Worm (Caenorhabditis elegans): ENCODE data around the gene C25E10.10.

Gene C25E10.10

ce11 chrV:9090824-9091798 lies 35.0 kb upstream of the C25E10.10 start:
- TF ChIP-seq snpc-4 (tag; optimal IDR thresholded peaks at IDR 0.05): peak; percentile 18

DNA sequence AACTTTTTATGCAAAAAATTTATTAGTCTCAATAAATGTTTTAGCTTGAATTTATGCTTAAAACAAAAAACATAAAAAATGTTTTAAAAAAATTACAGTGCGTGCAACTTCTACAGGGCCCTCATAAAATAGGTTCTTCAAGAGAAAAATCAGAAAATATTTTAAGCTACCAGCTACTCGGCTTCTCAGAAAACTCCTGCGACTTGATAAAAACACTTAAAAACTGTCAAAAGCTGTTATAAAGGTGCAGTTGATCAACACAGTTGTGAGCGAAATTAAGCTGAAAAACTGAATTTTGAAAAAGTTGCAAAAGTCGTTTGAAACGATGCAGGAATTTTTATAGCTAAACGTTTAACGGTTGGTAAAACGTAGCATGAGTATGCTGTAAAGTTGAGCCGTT lies 32.6 kb upstream of the C25E10.10 start:
- TF ChIP-seq ama-1 (optimal IDR thresholded peaks at IDR 0.05): peak; percentile 96
- TF ChIP-seq nhr-11 (tag; optimal IDR thresholded peaks at IDR 0.05): no peak
- TF ChIP-seq C34F6.9 (tag; optimal IDR thresholded peaks at IDR 0.05): peak; percentile 47

DNA sequence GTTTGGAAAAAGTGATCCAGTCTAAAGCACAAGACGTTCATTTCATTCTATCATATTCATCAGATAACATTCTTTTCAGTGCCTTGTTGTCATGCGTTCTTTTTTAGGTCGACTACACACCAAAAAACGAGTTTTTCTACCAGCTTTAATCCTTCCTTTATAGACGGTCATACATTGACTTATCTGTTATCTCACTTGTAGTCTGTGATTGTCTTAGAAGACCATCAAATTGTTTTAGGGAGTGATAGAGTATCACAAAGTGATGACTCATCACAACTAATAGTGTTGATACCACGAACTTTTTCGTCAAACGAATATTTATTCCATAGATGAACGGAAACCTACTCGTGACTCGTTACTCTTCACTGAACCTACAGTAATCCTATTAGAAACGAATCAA lies 29.7 kb upstream of the C25E10.10 start:
- TF ChIP-seq ztf-1 (GFP tag; conservative IDR thresholded peaks at IDR 0.05): no peak
- TF ChIP-seq sma-9 (GFP tag; optimal IDR thresholded peaks at IDR 0.05): peak; percentile 56
- no peak for TF ChIP-seq sma-9 (tag; optimal IDR thresholded peaks at IDR 0.05)
- TF ChIP-seq nhr-11 (tag; optimal IDR thresholded peaks at IDR 0.05): no peak
- TF ChIP-seq dmd-4 (tag; optimal IDR thresholded peaks at IDR 0.05): no peak
- no peak for TF ChIP-seq mbf-1 (tag; optimal IDR thresholded peaks at IDR 0.05)
- no peak for TF ChIP-seq R02D3.7 (tag; optimal IDR thresholded peaks at IDR 0.05)
- peak; percentile 71 for TF ChIP-seq nhr-21 (tag; optimal IDR thresholded peaks at IDR 0.05)
- TF ChIP-seq F13H6.1 (tag; optimal IDR thresholded peaks at IDR 0.05): no peak
- peak; percentile 76 for TF ChIP-seq fos-1 (tag; optimal IDR thresholded peaks at IDR 0.05)
- no peak for TF ChIP-seq ZK546.5 (tag; optimal IDR thresholded peaks at IDR 0.05)
- no peak for TF ChIP-seq lin-11 (tag; optimal IDR thresholded peaks at IDR 0.05)
- TF ChIP-seq crh-2 (tag; optimal IDR thresholded peaks at IDR 0.05): peak; percentile 16
- peak; percentile 92 for TF ChIP-seq sma-3 (GFP tag; optimal IDR thresholded peaks at IDR 0.05)
- no peak for TF ChIP-seq ztf-11 (tag; optimal IDR thresholded peaks at IDR 0.05)
- TF ChIP-seq nhr-25 (tag; optimal IDR thresholded peaks at IDR 0.05): peak; percentile 63
- no peak for TF ChIP-seq blmp-1 (tag; optimal IDR thresholded peaks at IDR 0.05; ENCODE audit: insufficient read depth)
- TF ChIP-seq nhr-12 (tag; optimal IDR thresholded peaks at IDR 0.05): no peak
- peak in 1 of 2 experiments; percentile 7 for TF ChIP-seq mdl-1 (tag; optimal IDR thresholded peaks at IDR 0.05)
- TF ChIP-seq nhr-10 (tag; optimal IDR thresholded peaks at IDR 0.05): no peak
- peak; percentile 24 for TF ChIP-seq egl-27 (tag; optimal IDR thresholded peaks at IDR 0.05)

ce11 chrV:9084252-9084651 lies 28.1 kb upstream of the C25E10.10 start:
- peak; percentile 68 for TF ChIP-seq sma-9 (GFP tag; optimal IDR thresholded peaks at IDR 0.05)
- TF ChIP-seq sma-9 (tag; optimal IDR thresholded peaks at IDR 0.05): no peak
- TF ChIP-seq crh-2 (tag; optimal IDR thresholded peaks at IDR 0.05): no peak
- no peak for TF ChIP-seq unc-55 (GFP tag; optimal IDR thresholded peaks at IDR 0.05)
- peak; percentile 17 for TF ChIP-seq sma-3 (GFP tag; optimal IDR thresholded peaks at IDR 0.05)

ce11 chrV:9082350-9082749 lies 26.2 kb upstream of the C25E10.10 start:
- no peak for TF ChIP-seq nhr-23 (tag; optimal IDR thresholded peaks at IDR 0.05)
- no peak for TF ChIP-seq ztf-1 (GFP tag; conservative IDR thresholded peaks at IDR 0.05)
- TF ChIP-seq ama-1 (optimal IDR thresholded peaks at IDR 0.05): no peak
- no peak for TF ChIP-seq sma-3 (GFP tag; optimal IDR thresholded peaks at IDR 0.05)
- no peak for TF ChIP-seq unc-55 (GFP tag; optimal IDR thresholded peaks at IDR 0.05)
- TF ChIP-seq crh-2 (tag; optimal IDR thresholded peaks at IDR 0.05): no peak
- no peak for TF ChIP-seq nhr-6 (tag; optimal IDR thresholded peaks at IDR 0.05)
- no peak for TF ChIP-seq gmeb-1 (tag; optimal IDR thresholded peaks at IDR 0.05)
- TF ChIP-seq dmd-4 (tag; optimal IDR thresholded peaks at IDR 0.05): no peak
- no peak for TF ChIP-seq unc-62 (GFP tag; optimal IDR thresholded peaks at IDR 0.05)
- no peak for TF ChIP-seq peb-1 (tag; optimal IDR thresholded peaks at IDR 0.05)

ce11 chrV:9081410-9081809 lies 25.3 kb upstream of the C25E10.10 start:
- TF ChIP-seq ztf-11 (tag; optimal IDR thresholded peaks at IDR 0.05) (no peak), dmd-4 (tag; optimal IDR thresholded peaks at IDR 0.05) (no peak), mbf-1 (tag; optimal IDR thresholded peaks at IDR 0.05) (no peak), fos-1 (tag; optimal IDR thresholded peaks at IDR 0.05) (peak; percentile 61), crh-2 (tag; optimal IDR thresholded peaks at IDR 0.05) (peak; percentile 21), F13H6.1 (tag; optimal IDR thresholded peaks at IDR 0.05) (peak; percentile 22)

Data from whole organism, L2 larva.